Worm (Caenorhabditis elegans) whole organism, late embryonic: Measurements from ENCODE around the gene prp-40.
A peak's percentile ranks its signal among the peaks of the same experiment; 100 is the strongest.

Source experiments
- C08G9.2 ChIP-seq: sonication (generic microtip); optimal IDR thresholded peaks from 2 replicates; lab custom pipeline; 2016; ENCODE audit warnings: mild to moderate bottlenecking, missing genetic modification characterization, moderate library complexity, missing compliant biosample characterization
- C38D4.7 ChIP-seq: fragments of 200-800 bp; sonication (Bioruptor generic); optimal IDR thresholded peaks from 2 replicates; lab custom pipeline; 2018; ENCODE audit warnings: mild to moderate bottlenecking, missing genetic modification characterization, moderate library complexity, missing compliant biosample characterization
- ceh-18 ChIP-seq: sonication (generic microtip); optimal IDR thresholded peaks from 2 replicates; lab custom pipeline; 2016; ENCODE audit warnings: missing genetic modification characterization, missing compliant biosample characterization
- ceh-48 ChIP-seq: sonication (generic microtip); optimal IDR thresholded peaks from 2 replicates; lab custom pipeline; 2016; ENCODE audit warnings: missing genetic modification characterization, inconsistent platforms, missing compliant biosample characterization
- dmd-4 ChIP-seq: sonication (generic microtip); optimal IDR thresholded peaks from 2 replicates; lab custom pipeline; 2016; ENCODE audit warnings: borderline replicate concordance, missing genetic modification characterization, missing compliant biosample characterization
- fax-1 ChIP-seq: sonication (generic microtip); optimal IDR thresholded peaks from 2 replicates; lab custom pipeline; 2016; ENCODE audit warnings: missing genotype, missing genetic modification characterization, missing compliant biosample characterization
- nfya-1 ChIP-seq: sonication (generic microtip); optimal IDR thresholded peaks from 2 replicates; lab custom pipeline; 2017; ENCODE audit warnings: missing genetic modification characterization, mild to moderate bottlenecking, missing compliant biosample characterization, antibody characterized with exemption, moderate library complexity
- nhr-11 ChIP-seq: fragments of 150-350 bp; optimal IDR thresholded peaks from 2 replicates; lab custom pipeline; 2014; ENCODE audit warnings: missing biosample characterization, missing genetic modification characterization
- pat-9 ChIP-seq: fragments of 200-800 bp; sonication (Bioruptor generic); optimal IDR thresholded peaks from 2 replicates; lab custom pipeline; 2018; ENCODE audit warnings: mild to moderate bottlenecking, missing genetic modification characterization, moderate library complexity, missing compliant biosample characterization
- pha-4 ChIP-seq: fragments of 150-350 bp; optimal IDR thresholded peaks from 2 replicates; lab custom pipeline; 2018; ENCODE audit warnings: missing biosample characterization, missing genetic modification reagents, missing genetic modification characterization
- pqm-1 ChIP-seq: sonication (generic microtip); optimal IDR thresholded peaks from 2 replicates; lab custom pipeline; 2016; ENCODE audit warnings: missing genetic modification characterization, missing compliant biosample characterization
- ttx-3 ChIP-seq: sonication (generic microtip); optimal IDR thresholded peaks from 2 replicates; lab custom pipeline; 2016; ENCODE audit warnings: missing genetic modification reagents, missing genetic modification characterization, missing compliant biosample characterization

- TF ChIP-seq pat-9 (no peak), nfya-1 (tag; lab: Kevin White, UChicago) (peak; percentile 73), C38D4.7 (no peak), nhr-11 (no peak), fax-1 (no peak), pha-4 (tag; lab: Kevin White, UChicago) (no peak), dmd-4 (no peak), pqm-1 (no peak), ttx-3 (tag; lab: Kevin White, UChicago) (no peak), ceh-18 (tag; lab: Kevin White, UChicago) (peak; percentile 67), ceh-48 (tag; lab: Kevin White, UChicago) (peak; percentile 35), C08G9.2 (no peak)
Measured at ce11 chrIII:9521410-9522090, at the start of gene prp-40, which contains the start of gene clu-1.
